Fruit fly (Drosophila melanogaster) Kc167 (cell line): ENCODE data around the gene CG13634.

Source experiments
- Sin3A ChIP-seq: fragments of >200 bp; optimal IDR thresholded peaks from 2 replicates; lab custom pipeline; 2018; ENCODE audit warnings: missing external identifiers
- insv ChIP-seq: fragments of >200 bp; optimal IDR thresholded peaks from 3 replicates; lab custom pipeline; 2018; ENCODE audit warnings: missing external identifiers
- ttk ChIP-seq: sonication (Bioruptor generic); optimal IDR thresholded peaks from 2 replicates; lab custom pipeline; 2017; ENCODE audit warnings: missing external identifiers

- TF ChIP-seq insv (lab: Kevin White, UChicago) (no peak), ttk (lab: Kevin White, UChicago) (no peak), Sin3A (lab: Kevin White, UChicago) (no peak)
Measured at dm6 chr3R:24749055-24749992, 40.6 kb downstream of the CG13634 start, which contains the start of gene tld.
